Worm (Caenorhabditis elegans) whole organism, L3 larva: ENCODE data around the gene spe-43.

Experiments
- R02D3.7 ChIP-seq: fragments of 150-350 bp; optimal IDR thresholded peaks from 2 replicates; lab custom pipeline; 2014; ENCODE audit warnings: missing biosample characterization, missing genetic modification characterization
- ZK546.5 ChIP-seq: sonication (generic microtip); optimal IDR thresholded peaks from 2 replicates; lab custom pipeline; 2017; ENCODE audit warnings: missing biosample characterization, missing genetic modification characterization
- aly-2 ChIP-seq: fragments of 150-350 bp; optimal IDR thresholded peaks from 2 replicates; lab custom pipeline; 2014; ENCODE audit warnings: missing biosample characterization, missing genetic modification characterization
- ceh-82 ChIP-seq: fragments of 150-350 bp; optimal IDR thresholded peaks from 2 replicates; lab custom pipeline; 2014; ENCODE audit warnings: missing biosample characterization, missing genetic modification characterization
- elt-1 ChIP-seq: fragments of 150-350 bp; optimal IDR thresholded peaks from 2 replicates; lab custom pipeline; 2014; ENCODE audit warnings: missing biosample characterization, missing genetic modification characterization
- elt-2 ChIP-seq: sonication (generic microtip); optimal IDR thresholded peaks from 2 replicates; lab custom pipeline; 2016; ENCODE audit warnings: missing genetic modification reagents, mild to moderate bottlenecking, missing genetic modification characterization, missing compliant biosample characterization
- fkh-2 ChIP-seq: fragments of 150-350 bp; optimal IDR thresholded peaks from 2 replicates; lab custom pipeline; 2014; ENCODE audit warnings: missing biosample characterization, missing genetic modification reagents, missing genetic modification characterization
- fos-1 ChIP-seq: fragments of 150-350 bp; optimal IDR thresholded peaks from 2 replicates; lab custom pipeline; 2014; ENCODE audit warnings: missing biosample characterization, missing genetic modification characterization
- hmg-11 ChIP-seq: sonication (generic microtip); optimal IDR thresholded peaks from 2 replicates; lab custom pipeline; 2016; ENCODE audit warnings: missing genetic modification characterization, missing compliant biosample characterization
- nfya-1 ChIP-seq: sonication (generic microtip); optimal IDR thresholded peaks from 2 replicates; lab custom pipeline; 2017; ENCODE audit warnings: missing genetic modification characterization, mild to moderate bottlenecking, missing compliant biosample characterization, antibody characterized with exemption, moderate library complexity; ENCODE audit not compliant: insufficient read depth
- nhr-12 ChIP-seq: fragments of 150-350 bp; optimal IDR thresholded peaks from 2 replicates; lab custom pipeline; 2014; ENCODE audit warnings: missing biosample characterization, missing genetic modification characterization
- nhr-76 ChIP-seq: fragments of 150-350 bp; sonication (generic microtip); optimal IDR thresholded peaks from 5 replicates; lab custom pipeline; 2014; ENCODE audit warnings: missing biosample characterization, missing genetic modification characterization
- nhr-77 ChIP-seq: fragments of 150-350 bp; optimal IDR thresholded peaks from 2 replicates; lab custom pipeline; 2014; ENCODE audit warnings: missing biosample characterization, missing genetic modification characterization
- pha-4 ChIP-seq: fragments of 150-350 bp; optimal IDR thresholded peaks from 2 replicates; lab custom pipeline; 2014; ENCODE audit warnings: missing biosample characterization, missing genetic modification reagents, missing genetic modification characterization
- skn-1 ChIP-seq: fragments of 150-350 bp; optimal IDR thresholded peaks from 2 replicates; lab custom pipeline; 2014; ENCODE audit warnings: missing biosample characterization, missing genetic modification characterization
- snpc-4 ChIP-seq: fragments of 150-350 bp; optimal IDR thresholded peaks from 2 replicates; lab custom pipeline; 2014; ENCODE audit warnings: missing biosample characterization, missing genetic modification characterization
- tbx-2 ChIP-seq: sonication (generic microtip); optimal IDR thresholded peaks from 2 replicates; lab custom pipeline; 2016; ENCODE audit warnings: mild to moderate bottlenecking, missing genetic modification characterization, missing compliant biosample characterization
- ztf-11 ChIP-seq: fragments of 150-350 bp; optimal IDR thresholded peaks from 2 replicates; lab custom pipeline; 2014; ENCODE audit warnings: missing biosample characterization, missing genetic modification characterization
- ztf-4 ChIP-seq: fragments of 150-350 bp; optimal IDR thresholded peaks from 2 replicates; lab custom pipeline; 2014; ENCODE audit warnings: missing biosample characterization, missing genetic modification characterization

spe-43 gene

ce11 chrIV:13089671-13090242 is 52.4 kb downstream of the spe-43 start:
- no peak for TF ChIP-seq ceh-82
- no peak for TF ChIP-seq nhr-12 (tag; lab: Kevin White, UChicago)
- TF ChIP-seq fos-1: no peak
- TF ChIP-seq ZK546.5 (tag; lab: Kevin White, UChicago): no peak
- TF ChIP-seq hmg-11 (tag; lab: Kevin White, UChicago): no peak
- TF ChIP-seq nhr-77: no peak
- TF ChIP-seq ztf-11 (tag; lab: Kevin White, UChicago): no peak
- TF ChIP-seq fkh-2 (tag; lab: Kevin White, UChicago): no peak
- no peak for TF ChIP-seq nhr-76 (tag; lab: Kevin White, UChicago)
- no peak for TF ChIP-seq snpc-4 (tag; lab: Kevin White, UChicago)
- no peak for TF ChIP-seq skn-1 (tag; lab: Kevin White, UChicago)
- no peak for TF ChIP-seq elt-1
- TF ChIP-seq tbx-2: no peak
- TF ChIP-seq ztf-4 (tag; lab: Kevin White, UChicago): no peak
- TF ChIP-seq elt-2 (tag; lab: Kevin White, UChicago): no peak
- no peak for TF ChIP-seq nfya-1 (tag; lab: Kevin White, UChicago)
- no peak for TF ChIP-seq aly-2 (tag; lab: Kevin White, UChicago)
- TF ChIP-seq R02D3.7 (tag; lab: Kevin White, UChicago): no peak
- TF ChIP-seq pha-4 (tag; lab: Kevin White, UChicago): no peak
